Fruit fly (Drosophila melanogaster): Measurements from ENCODE around the gene CG6310.

dm6 chr3L:11107935-11108334, 38.3 kb upstream of the CG6310 start, which contains the start of gene CG12522:
- TF ChIP-seq CG10348 (GFP tag; IDR thresholded peaks at IDR 0.05) (no peak), EcR (GFP tag; optimal IDR thresholded peaks at IDR 0.05) (no peak), CG8301 (tag; optimal IDR thresholded peaks at IDR 0.05) (no peak), gl (tag; optimal IDR thresholded peaks at IDR 0.05) (no peak), CG32121 (GFP tag; IDR thresholded peaks at IDR 0.05) (no peak)
